Worm (Caenorhabditis elegans): ENCODE data around the gene mdt-27.

DNA sequence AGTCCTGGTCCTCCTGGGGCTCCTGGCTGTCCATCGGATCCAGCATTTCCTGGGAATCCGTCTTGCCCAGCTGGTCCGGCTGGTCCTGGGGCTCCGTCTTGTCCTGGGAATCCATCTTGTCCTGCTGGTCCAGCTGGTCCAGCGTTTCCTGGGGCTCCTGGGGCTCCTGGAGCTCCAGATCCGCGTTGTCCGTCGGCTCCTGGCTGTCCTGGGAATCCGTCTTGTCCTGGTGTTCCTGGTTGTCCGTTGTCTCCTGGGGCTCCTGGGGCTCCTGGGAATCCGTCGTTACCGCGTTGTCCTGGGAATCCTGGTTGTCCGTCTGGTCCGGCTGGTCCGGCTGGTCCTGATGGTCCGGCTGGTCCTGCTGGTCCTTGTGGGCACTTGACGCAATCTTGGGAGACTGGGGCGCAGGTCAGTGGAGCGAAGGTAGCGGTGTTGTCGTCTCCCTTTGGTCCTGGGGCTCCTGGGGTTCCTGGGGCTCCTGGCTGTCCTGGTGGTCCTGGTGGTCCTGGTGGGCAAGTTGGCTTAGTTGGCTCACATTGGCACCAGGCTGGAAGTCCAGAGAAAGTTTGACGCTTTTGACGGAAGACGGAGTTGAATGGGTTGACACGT lies 51.2 kb downstream of the mdt-27 start:
- TF ChIP-seq lin-13 (GFP tag; optimal IDR thresholded peaks at IDR 0.05) (no peak), nhr-237 (tag; optimal IDR thresholded peaks at IDR 0.05) (no peak), ama-1 (optimal IDR thresholded peaks at IDR 0.05) (no peak), aly-2 (tag; optimal IDR thresholded peaks at IDR 0.05) (no peak), fos-1 (tag; optimal IDR thresholded peaks at IDR 0.05) (no peak), elt-1 (tag; optimal IDR thresholded peaks at IDR 0.05) (no peak), blmp-1 (tag; optimal IDR thresholded peaks at IDR 0.05; ENCODE audit: insufficient read depth) (no peak), unc-39 (tag; optimal IDR thresholded peaks at IDR 0.05) (no peak), C34F6.9 (tag; optimal IDR thresholded peaks at IDR 0.05) (no peak), snpc-4 (tag; optimal IDR thresholded peaks at IDR 0.05) (no peak)

All from whole organism, L2 larva.